Worm (Caenorhabditis elegans): ENCODE results near the gene srlf-7.

DNA sequence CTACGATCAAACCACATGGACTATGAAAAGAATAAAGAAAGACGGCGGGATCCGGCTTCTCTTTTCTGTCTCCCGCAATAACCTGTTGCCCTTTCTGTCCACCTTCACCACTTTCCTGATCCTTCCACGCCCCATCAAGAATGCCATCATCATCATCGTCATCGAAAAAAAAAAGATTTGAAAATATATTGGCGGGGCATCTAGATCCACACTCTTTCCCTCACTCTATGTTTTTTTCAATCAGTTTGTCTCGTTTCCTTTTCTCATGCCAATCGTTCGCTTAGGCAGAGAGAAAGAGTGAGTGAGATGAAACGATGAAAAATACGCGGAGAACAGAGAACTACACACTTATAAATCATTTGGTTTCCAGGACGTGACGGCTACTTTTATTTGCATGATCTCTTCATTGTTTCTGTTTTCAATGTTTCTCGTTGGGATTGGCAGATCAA is 44.5 kb downstream of the srlf-7 start:
- TF ChIP-seq lin-15B (tag; optimal IDR thresholded peaks at IDR 0.05) (no peak), mep-1 (tag; optimal IDR thresholded peaks at IDR 0.05) (no peak), fos-1 (tag; optimal IDR thresholded peaks at IDR 0.05) (no peak), snpc-4 (tag; optimal IDR thresholded peaks at IDR 0.05) (no peak), R02D3.7 (tag; optimal IDR thresholded peaks at IDR 0.05) (no peak), duxl-1 (tag; optimal IDR thresholded peaks at IDR 0.05; ENCODE audit: poor library complexity) (no peak), pha-4 (GFP tag; IDR thresholded peaks at IDR 0.05) (no peak), pha-4 (tag; optimal IDR thresholded peaks at IDR 0.05) (no peak), mdl-1 (tag; optimal IDR thresholded peaks at IDR 0.05) (peak in 1 of 2 experiments; percentile 30)
